Fruit fly (Drosophila melanogaster) whole organism, embryonic: ENCODE data around the gene RapGAP1.

ENCODE experiments used
- Aef1 ChIP-seq: fragments of 200-800 bp; sonication (Bioruptor generic); IDR thresholded peaks from 3 replicates; pipeline ENCODE4 v1.3.6; 2022; ENCODE audit warnings: missing biosample characterization, missing genetic modification characterization
- B-H1 ChIP-seq: fragments of 200-800 bp; sonication (Bioruptor generic); IDR thresholded peaks from 3 replicates; pipeline ENCODE4 v1.3.6; 2022; ENCODE audit warnings: missing biosample characterization, missing genetic modification characterization
- Bdp1 ChIP-seq: fragments of 200-800 bp; sonication (Bioruptor generic); optimal IDR thresholded peaks from 3 replicates; lab custom pipeline; 2016; ENCODE audit warnings: missing biosample characterization, missing genetic modification characterization
- CG10209 ChIP-seq: fragments of 200-800 bp; sonication (Bioruptor generic); optimal IDR thresholded peaks from 3 replicates; lab custom pipeline; 2017; ENCODE audit warnings: missing biosample characterization, mild to moderate bottlenecking, missing genetic modification characterization, missing genetic modification reagents
- CG10654 ChIP-seq: fragments of 200-800 bp; sonication (Bioruptor generic); optimal IDR thresholded peaks from 2 replicates; lab custom pipeline; 2016; ENCODE audit warnings: missing biosample characterization, missing genetic modification characterization
- CG11560 ChIP-seq: fragments of 200-800 bp; sonication (Bioruptor generic); IDR thresholded peaks from 3 replicates; pipeline ENCODE4 v1.3.6; 2022; ENCODE audit warnings: missing biosample characterization, missing genetic modification characterization
- CG12769 ChIP-seq: fragments of 200-800 bp; sonication (Bioruptor generic); optimal IDR thresholded peaks from 2 replicates; lab custom pipeline; 2019; ENCODE audit warnings: missing biosample characterization, mild to moderate bottlenecking, missing genetic modification characterization, moderate library complexity
- CG13296 ChIP-seq: fragments of 200-800 bp; sonication (Bioruptor generic); optimal IDR thresholded peaks from 3 replicates; lab custom pipeline; 2018; ENCODE audit warnings: missing biosample characterization, mild to moderate bottlenecking, missing genetic modification characterization
- CG14710 ChIP-seq: fragments of 200-800 bp; sonication (Bioruptor generic); optimal IDR thresholded peaks from 3 replicates; lab custom pipeline; 2019; ENCODE audit warnings: missing biosample characterization, mild to moderate bottlenecking, missing genetic modification characterization, moderate library complexity
- CG15696 ChIP-seq: fragments of 200-800 bp; sonication (Bioruptor generic); optimal IDR thresholded peaks from 2 replicates; lab custom pipeline; 2019; ENCODE audit warnings: missing biosample characterization, mild to moderate bottlenecking, missing genetic modification characterization, moderate library complexity
- CG16815 ChIP-seq: fragments of 200-800 bp; sonication (Bioruptor generic); optimal IDR thresholded peaks from 3 replicates; lab custom pipeline; 2017; ENCODE audit warnings: missing biosample characterization, mild to moderate bottlenecking, missing genetic modification characterization
- CG17802 ChIP-seq: fragments of 200-800 bp; sonication (Bioruptor generic); optimal IDR thresholded peaks from 2 replicates; lab custom pipeline; 2018; ENCODE audit warnings: missing biosample characterization, mild to moderate bottlenecking, missing genetic modification characterization, moderate library complexity
- CG1792 ChIP-seq: fragments of 200-800 bp; sonication (Bioruptor generic); optimal IDR thresholded peaks from 2 replicates; lab custom pipeline; 2016; ENCODE audit warnings: missing biosample characterization, missing genetic modification characterization
- CG30403 ChIP-seq: fragments of 200-800 bp; sonication (Bioruptor generic); optimal IDR thresholded peaks from 3 replicates; lab custom pipeline; 2016; ENCODE audit warnings: missing biosample characterization, missing genetic modification characterization
- CG32772 ChIP-seq: fragments of 200-800 bp; sonication (Bioruptor generic); IDR thresholded peaks from 2 replicates; pipeline ENCODE4 v1.3.6; 2022; ENCODE audit warnings: missing biosample characterization, missing genetic modification characterization
- CG33213 ChIP-seq: fragments of 200-800 bp; sonication (Bioruptor generic); optimal IDR thresholded peaks from 3 replicates; lab custom pipeline; 2016; ENCODE audit warnings: missing biosample characterization, missing genetic modification characterization
- CG34422 ChIP-seq: fragments of 200-800 bp; sonication (Bioruptor generic); IDR thresholded peaks from 3 replicates; pipeline ENCODE4 v1.3.6; 2022; ENCODE audit warnings: missing biosample characterization, missing genetic modification characterization
- CG3838 ChIP-seq: fragments of 200-800 bp; sonication (Bioruptor generic); optimal IDR thresholded peaks from 3 replicates; lab custom pipeline; 2016; ENCODE audit warnings: missing biosample characterization, missing genetic modification characterization
- CG6254 ChIP-seq: fragments of 200-800 bp; sonication (Bioruptor generic); optimal IDR thresholded peaks from 3 replicates; lab custom pipeline; 2017; ENCODE audit warnings: mild to moderate bottlenecking, missing biosample characterization, missing genetic modification reagents, missing genetic modification characterization
- CG6272 ChIP-seq: fragments of 200-800 bp; sonication (Bioruptor generic); IDR thresholded peaks from 2 replicates; pipeline ENCODE4 v1.3.6; 2022; ENCODE audit warnings: missing biosample characterization, missing genetic modification characterization
- CG7839 ChIP-seq: fragments of 200-800 bp; sonication (Bioruptor generic); optimal IDR thresholded peaks from 3 replicates; lab custom pipeline; 2018; ENCODE audit warnings: missing biosample characterization, mild to moderate bottlenecking, missing genetic modification characterization, moderate library complexity
- CG8924 ChIP-seq: fragments of 200-800 bp; optimal IDR thresholded peaks from 3 replicates; lab custom pipeline; 2019; ENCODE audit warnings: missing biosample characterization, mild to moderate bottlenecking, missing genetic modification characterization, moderate library complexity
- Hmr ChIP-seq: fragments of 200-800 bp; sonication (Bioruptor generic); optimal IDR thresholded peaks from 3 replicates; lab custom pipeline; 2017; ENCODE audit warnings: mild to moderate bottlenecking, missing biosample characterization, missing genetic modification reagents, missing genetic modification characterization
- Hr39 ChIP-seq: fragments of >200 bp; optimal IDR thresholded peaks from 2 replicates; lab custom pipeline; 2017
- Lpt ChIP-seq: fragments of >200 bp; optimal IDR thresholded peaks from 2 replicates; lab custom pipeline; 2018; ENCODE audit warnings: missing biosample characterization, missing genetic modification characterization
- MESR4 ChIP-seq: fragments of 200-800 bp; sonication (Bioruptor generic); optimal IDR thresholded peaks from 2 replicates; lab custom pipeline; 2018; ENCODE audit warnings: missing biosample characterization, mild to moderate bottlenecking, missing genetic modification characterization, moderate library complexity
- Sox102F ChIP-seq: fragments of 200-800 bp; sonication (Bioruptor generic); optimal IDR thresholded peaks from 2 replicates; lab custom pipeline; 2018; ENCODE audit warnings: missing biosample characterization, mild to moderate bottlenecking, missing genetic modification characterization, moderate library complexity
- Ssrp ChIP-seq: fragments of 200-800 bp; sonication (Bioruptor generic); optimal IDR thresholded peaks from 2 replicates; lab custom pipeline; 2018; ENCODE audit warnings: missing biosample characterization, mild to moderate bottlenecking, missing genetic modification characterization, moderate library complexity
- Taf1 ChIP-seq: fragments of 200-800 bp; sonication (Bioruptor generic); IDR thresholded peaks from 2 replicates; pipeline ENCODE4 v1.3.6; 2022; ENCODE audit warnings: missing biosample characterization, missing genetic modification characterization
- ash1 ChIP-seq: fragments of 200-800 bp; sonication (Bioruptor generic); optimal IDR thresholded peaks from 2 replicates; lab custom pipeline; 2018; ENCODE audit warnings: missing biosample characterization, mild to moderate bottlenecking, missing genetic modification characterization
- ato ChIP-seq: fragments of 200-800 bp; sonication (Bioruptor generic); IDR thresholded peaks from 2 replicates; pipeline ENCODE4 v1.3.6; 2022; ENCODE audit warnings: missing biosample characterization, missing genetic modification characterization; ENCODE audit not compliant: partially characterized antibody
- bbx ChIP-seq: fragments of 200-800 bp; sonication (Bioruptor generic); IDR thresholded peaks from 2 replicates; pipeline ENCODE4 v1.3.6; 2022; ENCODE audit warnings: missing biosample characterization, missing genetic modification characterization; ENCODE audit not compliant: partially characterized antibody
- chif ChIP-seq, 2 experiments: fragments of 200-800 bp; sonication (Bioruptor generic); optimal IDR thresholded peaks; 3 replicates each; lab custom pipeline; 2016; ENCODE audit warnings: missing biosample characterization in 2 of 2, missing genetic modification characterization in 2 of 2
- da ChIP-seq: fragments of 200-800 bp; sonication (Bioruptor generic); optimal IDR thresholded peaks from 2 replicates; lab custom pipeline; 2016; ENCODE audit warnings: missing biosample characterization, missing genetic modification characterization
- danr ChIP-seq: fragments of 200-800 bp; sonication (Bioruptor generic); IDR thresholded peaks from 2 replicates; pipeline ENCODE4 v1.3.6; 2022; ENCODE audit warnings: missing biosample characterization, missing genetic modification characterization
- ewg ChIP-seq: fragments of 200-800 bp; sonication (Bioruptor generic); optimal IDR thresholded peaks from 3 replicates; lab custom pipeline; 2017; ENCODE audit warnings: mild to moderate bottlenecking, missing biosample characterization, missing genetic modification reagents, missing genetic modification characterization
- grau ChIP-seq: fragments of 200-800 bp; optimal IDR thresholded peaks from 3 replicates; lab custom pipeline; 2019; ENCODE audit warnings: missing biosample characterization, mild to moderate bottlenecking, missing genetic modification characterization, moderate library complexity
- gro ChIP-seq: fragments of 200-800 bp; sonication (Bioruptor generic); optimal IDR thresholded peaks from 2 replicates; lab custom pipeline; 2016; ENCODE audit warnings: missing biosample characterization, missing genetic modification characterization
- pan ChIP-seq, 4 experiments: fragments of >200 bp in 3 of 4; fragments of 200-800 bp in 1 of 4; sonication (Bioruptor generic) in 1 of 4; optimal IDR thresholded peaks in 3 of 4; IDR thresholded peaks in 1 of 4; 2 replicates each; pipeline versions ENCODE4 v1.3.6 to Lab custom; 2017 to 2022; ENCODE audit warnings: missing biosample characterization in 2 of 4, missing genetic modification characterization in 2 of 4, mixed read lengths in 1 of 4
- repo ChIP-seq: fragments of 200-800 bp; sonication (Bioruptor generic); optimal IDR thresholded peaks from 2 replicates; lab custom pipeline; 2016; ENCODE audit warnings: missing biosample characterization, missing genetic modification characterization
- sens-2 ChIP-seq: fragments of 200-800 bp; sonication (Bioruptor generic); IDR thresholded peaks from 2 replicates; pipeline ENCODE4 v1.3.6; 2022; ENCODE audit warnings: missing biosample characterization, missing genetic modification characterization
- sima ChIP-seq: fragments of 200-800 bp; sonication (Bioruptor generic); optimal IDR thresholded peaks from 2 replicates; lab custom pipeline; 2016; ENCODE audit warnings: missing biosample characterization, missing genetic modification characterization
- slou ChIP-seq: fragments of 200-800 bp; sonication (Bioruptor generic); optimal IDR thresholded peaks from 3 replicates; lab custom pipeline; 2016; ENCODE audit warnings: missing biosample characterization, missing genetic modification characterization
- so ChIP-seq: fragments of 200-800 bp; sonication (Bioruptor generic); IDR thresholded peaks from 3 replicates; pipeline ENCODE4 v1.3.6; 2022; ENCODE audit warnings: missing biosample characterization, missing genetic modification characterization
- stwl ChIP-seq: fragments of 200-800 bp; sonication (Bioruptor generic); optimal IDR thresholded peaks from 3 replicates; lab custom pipeline; 2018; ENCODE audit warnings: missing biosample characterization, mild to moderate bottlenecking, missing genetic modification characterization, moderate library complexity
- sug ChIP-seq: fragments of 200-800 bp; optimal IDR thresholded peaks from 2 replicates; lab custom pipeline; 2019; ENCODE audit warnings: missing biosample characterization, mild to moderate bottlenecking, missing genetic modification characterization, moderate library complexity
- tap ChIP-seq: fragments of 200-800 bp; optimal IDR thresholded peaks from 3 replicates; lab custom pipeline; 2019; ENCODE audit warnings: missing biosample characterization, mild to moderate bottlenecking, missing genetic modification characterization, moderate library complexity
- toy ChIP-seq: fragments of 200-800 bp; sonication (Bioruptor generic); IDR thresholded peaks from 2 replicates; pipeline ENCODE4 v1.3.6; 2022; ENCODE audit warnings: missing biosample characterization, missing genetic modification characterization
- unpg ChIP-seq: fragments of 200-800 bp; sonication (Bioruptor generic); optimal IDR thresholded peaks from 3 replicates; lab custom pipeline; 2018; ENCODE audit warnings: missing biosample characterization, mild to moderate bottlenecking, missing genetic modification characterization, moderate library complexity
- z ChIP-seq: fragments of 200-800 bp; sonication (Bioruptor generic); IDR thresholded peaks from 3 replicates; pipeline ENCODE4 v1.3.6; 2022; ENCODE audit warnings: missing biosample characterization, missing genetic modification characterization
- zen ChIP-seq: fragments of 200-800 bp; sonication (Bioruptor generic); optimal IDR thresholded peaks from 3 replicates; lab custom pipeline; 2018; ENCODE audit warnings: missing biosample characterization, mild to moderate bottlenecking, missing genetic modification characterization, moderate library complexity
- zf30C ChIP-seq: fragments of 200-800 bp; sonication (Bioruptor generic); optimal IDR thresholded peaks from 3 replicates; lab custom pipeline; 2018; ENCODE audit warnings: missing biosample characterization, mild to moderate bottlenecking, missing genetic modification characterization

Gene RapGAP1

dm6 chr2L:7515396-7515795 is 63.4 kb downstream of the RapGAP1 start (continued):
- TF ChIP-seq zf30C (peak; percentile 5), CG30403 (no peak), CG10209 (GFP tag; lab: Kevin White, UChicago) (no peak), sens-2 (GFP tag; lab: Robert Waterston, UW) (no peak), CG32772 (GFP tag; lab: Robert Waterston, UW) (0 out of 2 replicates have a peak, but pooled peaks have one; percentile 7), sima (no peak), CG6272 (no peak), CG6254 (GFP tag; lab: Kevin White, UChicago) (no peak), CG10654 (GFP tag; lab: Kevin White, UChicago) (no peak), Taf1 (GFP tag; lab: Robert Waterston, UW) (no peak), Ssrp (tag; lab: Kevin White, UChicago) (peak; percentile 15), chif (GFP tag; optimal IDR thresholded peaks at IDR 0.05; lab: Kevin White, UChicago) (no peak), CG17802 (tag; lab: Kevin White, UChicago) (no peak), toy (no peak), Hr39 (lab: Kevin White, UChicago) (no peak), Bdp1 (no peak), ato (GFP tag; lab: Robert Waterston, UW) (no peak), CG8924 (tag; lab: Kevin White, UChicago) (no peak), CG33213 (GFP tag; lab: Kevin White, UChicago) (no peak), sug (tag; lab: Kevin White, UChicago) (no peak), grau (tag; lab: Kevin White, UChicago) (peak; percentile 36), CG13296 (GFP tag; lab: Kevin White, UChicago) (no peak), so (GFP tag; lab: Robert Waterston, UW) (no peak), gro (GFP tag; lab: Kevin White, UChicago) (no peak), MESR4 (GFP tag; lab: Kevin White, UChicago) (no peak), repo (GFP tag; lab: Kevin White, UChicago) (no peak), pan (optimal IDR thresholded peaks at IDR 0.05; lab: Kevin White, UChicago) (no peak), pan (GFP tag; optimal IDR thresholded peaks at IDR 0.05 in 1 of 2, IDR thresholded peaks at IDR 0.05 in 1 of 2) (no peak), CG34422 (GFP tag; lab: Robert Waterston, UW) (no peak), ewg (no peak), Lpt (no peak), da (GFP tag; lab: Kevin White, UChicago) (no peak), z (no peak), tap (no peak), CG15696 (tag; lab: Kevin White, UChicago) (peak; percentile 35), Aef1 (0 out of 3 replicates have a peak, but pooled peaks have one; percentile 15), CG3838 (no peak), zen (tag; lab: Kevin White, UChicago) (peak; percentile 49), CG16815 (GFP tag; lab: Kevin White, UChicago) (no peak), bbx (no peak), Sox102F (GFP tag; lab: Kevin White, UChicago) (peak; percentile 43), Hmr (no peak), CG12769 (tag; lab: Kevin White, UChicago) (no peak), unpg (GFP tag; lab: Kevin White, UChicago) (peak; percentile 52), slou (GFP tag; lab: Kevin White, UChicago) (peak; percentile 28), CG14710 (tag; lab: Kevin White, UChicago) (peak; percentile 28), B-H1 (GFP tag; lab: Robert Waterston, UW) (no peak), CG7839 (tag; lab: Kevin White, UChicago) (peak; percentile 30), CG1792 (GFP tag; lab: Kevin White, UChicago) (no peak), danr (GFP tag; lab: Robert Waterston, UW) (no peak), CG11560 (tag; lab: Robert Waterston, UW) (no peak), stwl (tag; lab: Kevin White, UChicago) (no peak), ash1 (no peak)
